Worm (Caenorhabditis elegans) whole organism, young adult: ENCODE measurements around the gene nadk-2.

Source experiments
- D2030.7 ChIP-seq: fragments of 200-800 bp; sonication (Bioruptor generic); IDR thresholded peaks from 2 replicates; pipeline ENCODE4 v1.3.6; 2022; ENCODE audit warnings: missing genetic modification reagents, missing genetic modification characterization, missing compliant biosample characterization
- F33H1.4 ChIP-seq: fragments of 200-800 bp; sonication (Bioruptor generic); IDR thresholded peaks from 2 replicates; pipeline ENCODE4 v1.3.6; 2022; ENCODE audit warnings: missing genetic modification reagents, missing genetic modification characterization, missing compliant biosample characterization
- F39B2.1 ChIP-seq: fragments of 200-800 bp; sonication (Bioruptor generic); IDR thresholded peaks from 2 replicates; pipeline ENCODE4 v1.3.6; 2022; ENCODE audit warnings: missing genetic modification reagents, missing genetic modification characterization, missing compliant biosample characterization
- F57A8.1 ChIP-seq: fragments of 200-800 bp; sonication (Bioruptor generic); optimal IDR thresholded peaks from 2 replicates; lab custom pipeline; 2018; ENCODE audit warnings: mild to moderate bottlenecking, missing genetic modification characterization, moderate library complexity, missing compliant biosample characterization
- K11D2.4 ChIP-seq: fragments of 200-800 bp; sonication (Bioruptor generic); IDR thresholded peaks from 2 replicates; pipeline ENCODE4 v1.3.6; 2022; ENCODE audit warnings: missing genetic modification reagents, missing genetic modification characterization, missing compliant biosample characterization
- Y53G8AR.9 ChIP-seq: fragments of 200-800 bp; sonication (Bioruptor generic); conservative IDR thresholded peaks from 2 replicates; pipeline ENCODE4 v1.3.6; 2022; ENCODE audit warnings: missing genetic modification reagents, missing genetic modification characterization, missing compliant biosample characterization
- Y67H2A.10 ChIP-seq: fragments of 200-800 bp; sonication (Bioruptor generic); conservative IDR thresholded peaks from 2 replicates; pipeline ENCODE4 v1.3.6; 2022; ENCODE audit warnings: missing genetic modification reagents, missing genetic modification characterization, missing compliant biosample characterization
- Y95B8A.8 ChIP-seq: fragments of 200-800 bp; sonication (Bioruptor generic); IDR thresholded peaks from 2 replicates; pipeline ENCODE4 v1.3.6; 2022; ENCODE audit warnings: missing genetic modification reagents, missing genetic modification characterization, missing compliant biosample characterization
- ZK185.1 ChIP-seq: sonication (generic microtip); optimal IDR thresholded peaks from 2 replicates; lab custom pipeline; 2016; ENCODE audit warnings: mild to moderate bottlenecking, missing genetic modification characterization, missing compliant biosample characterization; ENCODE audit not compliant: poor library complexity, severe bottlenecking
- ama-1 ChIP-seq, 3 experiments: fragments of 150-350 bp in 1 of 3; sonication (generic microtip) in 2 of 3; optimal IDR thresholded peaks; 2 replicates each; lab custom pipeline; 2014 to 2018; ENCODE audit warnings: missing biosample characterization in 2 of 3, missing genetic modification characterization in 2 of 3, missing genetic modification reagents in 2 of 3
- bed-2 ChIP-seq: fragments of 200-800 bp; sonication (Bioruptor generic); IDR thresholded peaks from 2 replicates; pipeline ENCODE4 v1.3.6; 2022; ENCODE audit warnings: missing genetic modification reagents, missing genetic modification characterization, missing compliant biosample characterization
- cebp-2 ChIP-seq: fragments of 200-800 bp; sonication (Bioruptor generic); IDR thresholded peaks from 2 replicates; pipeline ENCODE4 v1.3.6; 2022; ENCODE audit warnings: missing genetic modification characterization, missing compliant biosample characterization
- ceh-100 ChIP-seq: fragments of 200-800 bp; sonication (Bioruptor generic); IDR thresholded peaks from 2 replicates; pipeline ENCODE4 v1.3.6; 2022; ENCODE audit warnings: missing genetic modification reagents, missing genetic modification characterization, missing compliant biosample characterization
- ceh-40 ChIP-seq: fragments of 200-800 bp; sonication (Bioruptor generic); IDR thresholded peaks from 2 replicates; pipeline ENCODE4 v1.3.6; 2022; ENCODE audit warnings: missing genetic modification characterization, missing compliant biosample characterization
- efl-1 ChIP-seq: fragments of 150-350 bp; optimal IDR thresholded peaks from 2 replicates; lab custom pipeline; 2014; ENCODE audit warnings: missing biosample characterization, missing genetic modification reagents, missing genetic modification characterization
- egrh-3 ChIP-seq: fragments of 200-800 bp; sonication (Bioruptor generic); IDR thresholded peaks from 2 replicates; pipeline ENCODE4 v1.3.6; 2022; ENCODE audit warnings: missing genetic modification reagents, missing genetic modification characterization, missing compliant biosample characterization
- ets-4 ChIP-seq: fragments of 200-800 bp; sonication (Bioruptor generic); optimal IDR thresholded peaks from 2 replicates; lab custom pipeline; 2018; ENCODE audit warnings: mild to moderate bottlenecking, missing genetic modification characterization, missing compliant biosample characterization
- him-1 ChIP-seq: sonication (generic microtip); optimal IDR thresholded peaks from 2 replicates; lab custom pipeline; 2016; ENCODE audit warnings: missing genotype, missing genetic modification reagents, missing genetic modification characterization, missing compliant biosample characterization
- hmg-20 ChIP-seq: fragments of 200-800 bp; sonication (Bioruptor generic); IDR thresholded peaks from 2 replicates; pipeline ENCODE4 v1.3.6; 2022; ENCODE audit warnings: missing genetic modification reagents, missing genetic modification characterization, missing compliant biosample characterization
- lin-40 ChIP-seq: sonication (generic microtip); optimal IDR thresholded peaks from 2 replicates; lab custom pipeline; 2016; ENCODE audit warnings: missing genetic modification characterization, mild to moderate bottlenecking, missing compliant biosample characterization, missing genotype, missing genetic modification reagents
- mel-28 ChIP-seq: sonication (generic microtip); optimal IDR thresholded peaks from 2 replicates; lab custom pipeline; 2016; ENCODE audit warnings: borderline replicate concordance, mild to moderate bottlenecking, missing genetic modification characterization, missing compliant biosample characterization
- mxl-1 ChIP-seq: sonication (generic microtip); optimal IDR thresholded peaks from 2 replicates; lab custom pipeline; 2016; ENCODE audit warnings: missing genetic modification characterization, missing compliant biosample characterization
- nhr-179 ChIP-seq: sonication (generic microtip); optimal IDR thresholded peaks from 2 replicates; lab custom pipeline; 2016; ENCODE audit warnings: mild to moderate bottlenecking, missing genetic modification characterization, missing compliant biosample characterization
- nhr-27 ChIP-seq: fragments of 200-800 bp; sonication (Bioruptor generic); optimal IDR thresholded peaks from 2 replicates; lab custom pipeline; 2018; ENCODE audit warnings: mild to moderate bottlenecking, missing genetic modification characterization, moderate library complexity, missing compliant biosample characterization
- nhr-80 ChIP-seq: sonication (generic microtip); optimal IDR thresholded peaks from 2 replicates; lab custom pipeline; 2016; ENCODE audit warnings: missing genetic modification characterization, missing compliant biosample characterization
- nhr-90 ChIP-seq: sonication (generic microtip); optimal IDR thresholded peaks from 2 replicates; lab custom pipeline; 2016; ENCODE audit warnings: missing genotype, mild to moderate bottlenecking, missing genetic modification characterization, missing compliant biosample characterization
- snpc-1.1 ChIP-seq: sonication (generic microtip); optimal IDR thresholded peaks from 2 replicates; lab custom pipeline; 2017; ENCODE audit warnings: missing genetic modification characterization, mild to moderate bottlenecking, missing compliant biosample characterization, antibody characterized with exemption, moderate library complexity, missing genotype, missing genetic modification reagents; ENCODE audit not compliant: insufficient read depth
- snpc-4 ChIP-seq, 5 experiments: fragments of 150-350 bp in 1 of 5; sonication (generic microtip) in 4 of 5; optimal IDR thresholded peaks; 2 replicates each; lab custom pipeline; 2014 to 2018; ENCODE audit warnings: missing genetic modification characterization in 5 of 5, missing biosample characterization in 3 of 5, antibody characterized with exemption in 2 of 5, mild to moderate bottlenecking in 2 of 5, missing compliant biosample characterization in 2 of 5, missing genotype in 2 of 5, moderate library complexity in 2 of 5, missing genetic modification reagents in 1 of 5
- unc-130 ChIP-seq: sonication (generic microtip); optimal IDR thresholded peaks from 2 replicates; lab custom pipeline; 2016; ENCODE audit warnings: missing genetic modification reagents, missing genetic modification characterization, missing compliant biosample characterization
- xnd-1 ChIP-seq: sonication (generic microtip); optimal IDR thresholded peaks from 2 replicates; lab custom pipeline; 2016; ENCODE audit warnings: missing genotype, missing genetic modification reagents, missing genetic modification characterization, missing compliant biosample characterization
- zfh-2 ChIP-seq: fragments of 200-800 bp; sonication (Bioruptor generic); conservative IDR thresholded peaks from 2 replicates; pipeline ENCODE4 v1.3.6; 2022; ENCODE audit warnings: missing genetic modification reagents, missing genetic modification characterization, missing compliant biosample characterization
- ztf-18 ChIP-seq: sonication (generic microtip); optimal IDR thresholded peaks from 2 replicates; lab custom pipeline; 2016; ENCODE audit warnings: missing genotype, mild to moderate bottlenecking, missing genetic modification characterization, missing compliant biosample characterization
- ztf-22 ChIP-seq: fragments of 200-800 bp; sonication (Bioruptor generic); optimal IDR thresholded peaks from 2 replicates; lab custom pipeline; 2018; ENCODE audit warnings: mild to moderate bottlenecking, missing genetic modification characterization, moderate library complexity, missing compliant biosample characterization
- ztf-25 ChIP-seq: fragments of 200-800 bp; sonication (Bioruptor generic); IDR thresholded peaks from 2 replicates; pipeline ENCODE4 v1.3.6; 2022; ENCODE audit warnings: missing genetic modification reagents, missing genetic modification characterization, missing compliant biosample characterization

nadk-2 gene

ce11 chrII:12062521-12062920, 13.1 kb downstream of the nadk-2 start, which contains the start of gene arrd-7:
TSS of gene arrd-7 (minus strand) at chrII:12062621.
- TF ChIP-seq ama-1 (optimal IDR thresholded peaks at IDR 0.05; lab: Kevin White, UChicago) (no peak), ama-1 (GFP tag; optimal IDR thresholded peaks at IDR 0.05; lab: Kevin White, UChicago) (no peak), efl-1 (GFP tag; lab: Kevin White, UChicago) (no peak), mxl-1 (tag; lab: Kevin White, UChicago) (no peak), ceh-100 (GFP tag; lab: Robert Waterston, UW) (no peak), mel-28 (tag; lab: Kevin White, UChicago) (no peak), K11D2.4 (GFP tag; lab: Robert Waterston, UW) (no peak)

ce11 chrII:12063076-12063475, 13.7 kb downstream of the nadk-2 start:
- TF ChIP-seq D2030.7 (GFP tag; lab: Robert Waterston, UW) (no peak), nhr-80 (tag; lab: Kevin White, UChicago) (peak; percentile 65)

ce11 chrII:12064680-12065135, 15.3 kb downstream of the nadk-2 start, which contains the start of gene arrd-8:
TSS of gene arrd-8 (plus strand) at chrII:12065085.
- TF ChIP-seq nhr-27 (no peak), ztf-25 (no peak), ets-4 (no peak), ZK185.1 (tag; lab: Kevin White, UChicago) (no peak), ceh-40 (no peak), unc-130 (GFP tag; lab: Kevin White, UChicago) (no peak), mxl-1 (tag; lab: Kevin White, UChicago) (no peak), nhr-80 (tag; lab: Kevin White, UChicago) (peak; percentile 28)

- TF ChIP-seq zfh-2 (GFP tag; lab: Robert Waterston, UW) (no peak), hmg-20 (GFP tag; lab: Robert Waterston, UW) (no peak), Y53G8AR.9 (GFP tag; lab: Robert Waterston, UW) (no peak), Y95B8A.8 (GFP tag; lab: Robert Waterston, UW) (no peak), ztf-22 (GFP tag; lab: Kevin White, UChicago) (no peak), egrh-3 (GFP tag; lab: Robert Waterston, UW) (no peak), him-1 (tag; lab: Kevin White, UChicago) (no peak), nhr-179 (tag; lab: Kevin White, UChicago) (no peak), F33H1.4 (GFP tag; lab: Robert Waterston, UW) (no peak)
Observed at ce11 chrII:12067451-12068076, 18.2 kb downstream of the nadk-2 start, which contains the start of gene Y17G7B.22. TSS of gene Y17G7B.22 (plus strand) at chrII:12068026.

- TF ChIP-seq ztf-18 (tag; lab: Kevin White, UChicago) (no peak), ztf-25 (peak; percentile 77; the same call in 1 of the 2 replicates), cebp-2 (GFP tag; lab: Robert Waterston, UW) (no peak)
Observed at ce11 chrII:12071243-12071642, 21.9 kb downstream of the nadk-2 start.

- TF ChIP-seq bed-2 (GFP tag; lab: Robert Waterston, UW) (no peak), lin-40 (tag; lab: Kevin White, UChicago) (no peak), F39B2.1 (GFP tag; lab: Robert Waterston, UW) (no peak), efl-1 (GFP tag; lab: Kevin White, UChicago) (no peak), snpc-4 (GFP tag; optimal IDR thresholded peaks at IDR 0.05; lab: Kevin White, UChicago) (peak; percentile 26), snpc-4 (tag; optimal IDR thresholded peaks at IDR 0.05; lab: Kevin White, UChicago) (peak in 2 of 4 experiments; percentile 87), nhr-90 (tag; lab: Kevin White, UChicago) (no peak), snpc-1.1 (tag; lab: Kevin White, UChicago) (peak; percentile 7), xnd-1 (no peak), F57A8.1 (no peak), Y67H2A.10 (GFP tag; lab: Robert Waterston, UW) (no peak)
Observed at ce11 chrII:12076355-12076754, 27.0 kb downstream of the nadk-2 start.
